Worm (Caenorhabditis elegans): ENCODE results near the gene Y43F8C.17.

ce11 chrV:19733728-19734127 lies 17.8 kb downstream of the Y43F8C.17 start:
- TF ChIP-seq Y22D7AL.16 (tag; optimal IDR thresholded peaks at IDR 0.05): no peak
- no peak for TF ChIP-seq ttx-3 (tag; optimal IDR thresholded peaks at IDR 0.05)
- TF ChIP-seq fkh-6 (tag; optimal IDR thresholded peaks at IDR 0.05): no peak
- no peak for TF ChIP-seq ama-1 (optimal IDR thresholded peaks at IDR 0.05)
- TF ChIP-seq pax-1 (tag; optimal IDR thresholded peaks at IDR 0.05): no peak
- TF ChIP-seq madf-2 (tag; optimal IDR thresholded peaks at IDR 0.05): no peak
- no peak for TF ChIP-seq sox-4 (tag; optimal IDR thresholded peaks at IDR 0.05)
- no peak for TF ChIP-seq pha-4 (tag; optimal IDR thresholded peaks at IDR 0.05)
- TF ChIP-seq npax-4 (tag; optimal IDR thresholded peaks at IDR 0.05): no peak
- TF ChIP-seq ceh-48 (tag; optimal IDR thresholded peaks at IDR 0.05): no peak
- TF ChIP-seq pha-2 (tag; optimal IDR thresholded peaks at IDR 0.05): no peak
- TF ChIP-seq tbx-2 (tag; optimal IDR thresholded peaks at IDR 0.05): no peak
- TF ChIP-seq hlh-8 (tag; optimal IDR thresholded peaks at IDR 0.05): no peak

All from whole organism, late embryonic.